Fruit fly (Drosophila melanogaster) whole organism, embryonic: Measurements from ENCODE around the gene CG32573.

Experiments
- CG12071 ChIP-seq: fragments of 200-800 bp; sonication (Bioruptor generic); optimal IDR thresholded peaks from 3 replicates; lab custom pipeline; 2018; ENCODE audit warnings: missing biosample characterization, mild to moderate bottlenecking, missing genetic modification characterization
- CG12219 ChIP-seq: fragments of 200-800 bp; sonication (Bioruptor generic); optimal IDR thresholded peaks from 3 replicates; lab custom pipeline; 2018; ENCODE audit warnings: missing biosample characterization, mild to moderate bottlenecking, missing genetic modification characterization
- CG14441 ChIP-seq: fragments of 200-800 bp; sonication (Bioruptor generic); IDR thresholded peaks from 2 replicates; pipeline ENCODE4 v1.3.6; 2022; ENCODE audit warnings: missing biosample characterization, missing genetic modification characterization
- CG17829 ChIP-seq: fragments of 200-800 bp; optimal IDR thresholded peaks from 2 replicates; lab custom pipeline; 2019; ENCODE audit warnings: missing biosample characterization, mild to moderate bottlenecking, missing genetic modification characterization, moderate library complexity
- CG2120 ChIP-seq: fragments of 200-800 bp; sonication (Bioruptor generic); optimal IDR thresholded peaks from 3 replicates; lab custom pipeline; 2016; ENCODE audit warnings: missing biosample characterization, missing genetic modification characterization
- CG2202 ChIP-seq: fragments of 200-800 bp; sonication (Bioruptor generic); optimal IDR thresholded peaks from 2 replicates; lab custom pipeline; 2018; ENCODE audit warnings: missing biosample characterization, mild to moderate bottlenecking, missing genetic modification characterization
- CG4282 ChIP-seq: fragments of 200-800 bp; sonication (Bioruptor generic); optimal IDR thresholded peaks from 2 replicates; lab custom pipeline; 2016; ENCODE audit warnings: missing biosample characterization, missing genetic modification characterization
- CG4328 ChIP-seq: fragments of 200-800 bp; sonication (Bioruptor generic); optimal IDR thresholded peaks from 3 replicates; lab custom pipeline; 2017; ENCODE audit warnings: missing biosample characterization, missing genetic modification reagents, missing genetic modification characterization
- CG7556 ChIP-seq: fragments of 200-800 bp; sonication (Bioruptor generic); optimal IDR thresholded peaks from 2 replicates; lab custom pipeline; 2017; ENCODE audit warnings: missing biosample characterization, mild to moderate bottlenecking, missing genetic modification characterization
- CoRest ChIP-seq: fragments of 200-800 bp; sonication (Bioruptor generic); optimal IDR thresholded peaks from 3 replicates; lab custom pipeline; 2018; ENCODE audit warnings: missing biosample characterization, mild to moderate bottlenecking, missing genetic modification characterization, moderate library complexity
- sc ChIP-seq, 3 experiments: fragments of >200 bp in 2 of 3; fragments of 200-800 bp in 1 of 3; sonication (Bioruptor generic) in 1 of 3; optimal IDR thresholded peaks; 2 replicates in 2 of 3; 3 replicates in 1 of 3; lab custom pipeline; 2017; ENCODE audit warnings: mild to moderate bottlenecking in 1 of 3, missing biosample characterization in 1 of 3, missing genetic modification characterization in 1 of 3, missing genetic modification reagents in 1 of 3
- ttk ChIP-seq: fragments of 200-800 bp; sonication (Bioruptor generic); IDR thresholded peaks from 2 replicates; pipeline ENCODE4 v2.1.2; 2022; ENCODE audit warnings: missing biosample characterization, missing genetic modification characterization
- zfh1 ChIP-seq: fragments of 200-800 bp; sonication (Bioruptor generic); IDR thresholded peaks from 3 replicates; pipeline ENCODE4 v1.3.6; 2022; ENCODE audit warnings: missing biosample characterization, missing genetic modification characterization

dm6 chrX:16672904-16673303 lies 21.7 kb downstream of the CG32573 start:
- TF ChIP-seq CoRest (tag; lab: Kevin White, UChicago) (no peak), CG2202 (tag; lab: Kevin White, UChicago) (no peak), CG4282 (GFP tag; lab: Kevin White, UChicago) (no peak), sc (optimal IDR thresholded peaks at IDR 0.05; lab: Kevin White, UChicago) (no peak), sc (GFP tag; optimal IDR thresholded peaks at IDR 0.05; lab: Kevin White, UChicago) (no peak), ttk (GFP tag; lab: Robert Waterston, UW) (no peak), CG2120 (GFP tag; lab: Kevin White, UChicago) (no peak), zfh1 (GFP tag; lab: Robert Waterston, UW) (no peak), CG14441 (no peak), CG17829 (tag; lab: Kevin White, UChicago) (no peak), CG4328 (no peak), CG12071 (GFP tag; lab: Kevin White, UChicago) (no peak), CG12219 (GFP tag; lab: Kevin White, UChicago) (no peak), CG7556 (no peak)
